Worm (Caenorhabditis elegans): ENCODE data around the gene cki-1.

ce11 chrII:7851480-7851879 is 40.4 kb downstream of the cki-1 start:
- TF ChIP-seq zag-1 (tag; optimal IDR thresholded peaks at IDR 0.05) = no peak
- TF ChIP-seq fos-1 (tag; optimal IDR thresholded peaks at IDR 0.05) = no peak
- TF ChIP-seq nhr-11 (tag; optimal IDR thresholded peaks at IDR 0.05) = no peak
- no peak for TF ChIP-seq unc-62 (GFP tag; optimal IDR thresholded peaks at IDR 0.05)
- no peak for TF ChIP-seq R02D3.7 (tag; optimal IDR thresholded peaks at IDR 0.05)
- TF ChIP-seq nhr-28 (tag; optimal IDR thresholded peaks at IDR 0.05) = no peak
- TF ChIP-seq ceh-28 (tag; optimal IDR thresholded peaks at IDR 0.05) = no peak
- TF ChIP-seq nhr-67 (tag; optimal IDR thresholded peaks at IDR 0.05) = no peak
- no peak for TF ChIP-seq nhr-237 (tag; optimal IDR thresholded peaks at IDR 0.05)
- TF ChIP-seq unc-39 (tag; optimal IDR thresholded peaks at IDR 0.05) = no peak
- TF ChIP-seq mdl-1 (tag; optimal IDR thresholded peaks at IDR 0.05) = no peak

All from whole organism, L3 larva.